Fruit fly (Drosophila melanogaster) whole organism, embryonic: ENCODE measurements around the gene esc.

ENCODE experiments used
- Adf1 ChIP-seq: fragments of 200-800 bp; sonication (Bioruptor generic); IDR thresholded peaks from 2 replicates; pipeline ENCODE4 v1.3.6; 2022; ENCODE audit warnings: missing biosample characterization, missing genetic modification characterization
- Antp ChIP-seq: fragments of 200-800 bp; sonication (Bioruptor generic); optimal IDR thresholded peaks from 3 replicates; lab custom pipeline; 2016; ENCODE audit warnings: missing biosample characterization, missing genetic modification characterization
- CG10366 ChIP-seq: fragments of 200-800 bp; sonication (Bioruptor generic); IDR thresholded peaks from 2 replicates; pipeline ENCODE4 v1.3.6; 2022; ENCODE audit warnings: missing biosample characterization, missing genetic modification characterization
- CG11247 ChIP-seq: fragments of 200-800 bp; sonication (Bioruptor generic); IDR thresholded peaks from 2 replicates; pipeline ENCODE4 v1.3.6; 2022; ENCODE audit warnings: missing biosample characterization, missing genetic modification characterization
- CG11696 ChIP-seq: fragments of 200-800 bp; sonication (Bioruptor generic); IDR thresholded peaks from 2 replicates; pipeline ENCODE4 v1.3.6; 2022; ENCODE audit warnings: missing biosample characterization, missing genetic modification characterization
- CG15011 ChIP-seq: fragments of 200-800 bp; sonication (Bioruptor generic); optimal IDR thresholded peaks from 3 replicates; lab custom pipeline; 2018; ENCODE audit warnings: missing biosample characterization, mild to moderate bottlenecking, missing genetic modification characterization
- CG15073 ChIP-seq: fragments of 200-800 bp; sonication (Bioruptor generic); optimal IDR thresholded peaks from 2 replicates; lab custom pipeline; 2016; ENCODE audit warnings: missing biosample characterization, missing genetic modification characterization
- CG15479 ChIP-seq: fragments of 200-800 bp; sonication (Bioruptor generic); optimal IDR thresholded peaks from 3 replicates; lab custom pipeline; 2019; ENCODE audit warnings: missing biosample characterization, mild to moderate bottlenecking, missing genetic modification characterization, moderate library complexity
- CG1603 ChIP-seq: fragments of 200-800 bp; sonication (Bioruptor generic); optimal IDR thresholded peaks from 2 replicates; lab custom pipeline; 2019; ENCODE audit warnings: missing biosample characterization, mild to moderate bottlenecking, missing genetic modification characterization, moderate library complexity
- CG16779 ChIP-seq: fragments of 200-800 bp; sonication (Bioruptor generic); IDR thresholded peaks from 2 replicates; pipeline ENCODE4 v1.3.6; 2022; ENCODE audit warnings: missing biosample characterization, missing genetic modification characterization
- CG16863 ChIP-seq: fragments of 200-800 bp; sonication (Bioruptor generic); optimal IDR thresholded peaks from 3 replicates; lab custom pipeline; 2016; ENCODE audit warnings: missing biosample characterization, missing genetic modification characterization
- CG18599 ChIP-seq: fragments of 200-800 bp; sonication (Bioruptor generic); optimal IDR thresholded peaks from 3 replicates; lab custom pipeline; 2017; ENCODE audit warnings: missing biosample characterization, missing genetic modification characterization, mild to moderate bottlenecking, moderate library complexity, missing genetic modification reagents
- CG2199 ChIP-seq: fragments of 200-800 bp; sonication (Bioruptor generic); IDR thresholded peaks from 3 replicates; pipeline ENCODE4 v1.3.6; 2022; ENCODE audit warnings: missing biosample characterization, missing genetic modification characterization
- CG3281 ChIP-seq: fragments of 200-800 bp; sonication (Bioruptor generic); optimal IDR thresholded peaks from 3 replicates; lab custom pipeline; 2017; ENCODE audit warnings: missing biosample characterization, mild to moderate bottlenecking, missing genetic modification characterization
- CG34376 ChIP-seq: fragments of 200-800 bp; sonication (Bioruptor generic); optimal IDR thresholded peaks from 2 replicates; lab custom pipeline; 2018; ENCODE audit warnings: missing biosample characterization, mild to moderate bottlenecking, missing genetic modification characterization
- CG6791 ChIP-seq: fragments of 200-800 bp; sonication (Bioruptor generic); IDR thresholded peaks from 3 replicates; pipeline ENCODE4 v1.3.6; 2022; ENCODE audit warnings: missing biosample characterization, missing genetic modification characterization; ENCODE audit not compliant: partially characterized antibody
- CG7745 ChIP-seq: fragments of 200-800 bp; sonication (Bioruptor generic); optimal IDR thresholded peaks from 2 replicates; lab custom pipeline; 2018; ENCODE audit warnings: missing biosample characterization, mild to moderate bottlenecking, missing genetic modification characterization, moderate library complexity
- CG8290 ChIP-seq, 3 experiments: fragments of 200-800 bp; sonication (Bioruptor generic); optimal IDR thresholded peaks; 2 replicates each; lab custom pipeline; 2016 to 2019; ENCODE audit warnings: missing biosample characterization in 3 of 3, missing genetic modification characterization in 3 of 3, mild to moderate bottlenecking in 2 of 3, moderate library complexity in 1 of 3
- CG8478 ChIP-seq: fragments of >200 bp; optimal IDR thresholded peaks from 2 replicates; lab custom pipeline; 2018
- CrebB ChIP-seq: fragments of 200-800 bp; sonication (Bioruptor generic); optimal IDR thresholded peaks from 3 replicates; lab custom pipeline; 2018; ENCODE audit warnings: missing biosample characterization, mild to moderate bottlenecking, missing genetic modification characterization
- Deaf1 ChIP-seq: fragments of 200-800 bp; optimal IDR thresholded peaks from 3 replicates; lab custom pipeline; 2019; ENCODE audit warnings: missing biosample characterization, mild to moderate bottlenecking, missing genetic modification characterization, moderate library complexity
- Dek ChIP-seq: fragments of 200-800 bp; sonication (Bioruptor generic); optimal IDR thresholded peaks from 3 replicates; lab custom pipeline; 2019; ENCODE audit warnings: missing biosample characterization, mild to moderate bottlenecking, missing genetic modification characterization, moderate library complexity
- Dref ChIP-seq: fragments of 200-800 bp; sonication (Bioruptor generic); IDR thresholded peaks from 2 replicates; pipeline ENCODE4 v1.3.6; 2022; ENCODE audit warnings: missing biosample characterization, missing genetic modification characterization
- HLH54F ChIP-seq: fragments of 200-800 bp; sonication (Bioruptor generic); optimal IDR thresholded peaks from 3 replicates; lab custom pipeline; 2016; ENCODE audit warnings: missing biosample characterization, missing genetic modification characterization
- HmgZ ChIP-seq: fragments of 200-800 bp; sonication (Bioruptor generic); optimal IDR thresholded peaks from 2 replicates; lab custom pipeline; 2018; ENCODE audit warnings: missing biosample characterization, mild to moderate bottlenecking, missing genetic modification characterization
- Jarid2 ChIP-seq: fragments of 200-800 bp; sonication (Bioruptor generic); optimal IDR thresholded peaks from 3 replicates; lab custom pipeline; 2017; ENCODE audit warnings: mild to moderate bottlenecking, missing biosample characterization, missing genetic modification reagents, missing genetic modification characterization
- Med ChIP-seq: fragments of 200-800 bp; sonication (Bioruptor generic); peaks from one replicate; lab custom pipeline; 2016; ENCODE audit warnings: missing biosample characterization, missing genetic modification characterization, mild to moderate bottlenecking, inconsistent platforms, moderate library complexity
- Trl ChIP-seq, 3 experiments: fragments of >200 bp in 2 of 3; fragments of 200-800 bp in 1 of 3; sonication (Bioruptor generic) in 1 of 3; optimal IDR thresholded peaks; 2 replicates in 1 of 3; 3 replicates in 2 of 3; lab custom pipeline; 2016 to 2017; ENCODE audit warnings: missing biosample characterization in 1 of 3, missing genetic modification characterization in 1 of 3
- Usf ChIP-seq: fragments of 200-800 bp; sonication (Bioruptor generic); optimal IDR thresholded peaks from 2 replicates; lab custom pipeline; 2017; ENCODE audit warnings: missing genotype, missing biosample characterization, missing genetic modification characterization
- YL-1 ChIP-seq: fragments of 200-800 bp; sonication (Bioruptor generic); optimal IDR thresholded peaks from 3 replicates; lab custom pipeline; 2017; ENCODE audit warnings: missing biosample characterization, mild to moderate bottlenecking, missing genetic modification characterization
- ara ChIP-seq: fragments of 200-800 bp; sonication (Bioruptor generic); IDR thresholded peaks from 2 replicates; pipeline ENCODE4 v1.3.6; 2022; ENCODE audit warnings: missing biosample characterization, missing genetic modification characterization
- az2 ChIP-seq: fragments of 200-800 bp; sonication (Bioruptor generic); optimal IDR thresholded peaks from 3 replicates; lab custom pipeline; 2016; ENCODE audit warnings: missing biosample characterization, missing genetic modification characterization
- chn ChIP-seq: fragments of 200-800 bp; sonication (Bioruptor generic); optimal IDR thresholded peaks from 2 replicates; lab custom pipeline; 2016; ENCODE audit warnings: missing biosample characterization, missing genetic modification characterization
- corto ChIP-seq: fragments of 200-800 bp; sonication (Bioruptor generic); optimal IDR thresholded peaks from 2 replicates; lab custom pipeline; 2016; ENCODE audit warnings: missing biosample characterization, mild to moderate bottlenecking, missing genetic modification characterization, moderate library complexity
- disco-r ChIP-seq: fragments of 200-800 bp; sonication (Bioruptor generic); optimal IDR thresholded peaks from 2 replicates; lab custom pipeline; 2016; ENCODE audit warnings: missing biosample characterization, missing genetic modification characterization
- ftz-f1 ChIP-seq: fragments of 200-800 bp; sonication (Bioruptor generic); optimal IDR thresholded peaks from 2 replicates; lab custom pipeline; 2016; ENCODE audit warnings: missing biosample characterization, missing genetic modification characterization
- gce ChIP-seq: fragments of 200-800 bp; sonication (Bioruptor generic); IDR thresholded peaks from 3 replicates; pipeline ENCODE4 v1.3.6; 2022; ENCODE audit warnings: missing biosample characterization, missing genetic modification characterization
- gro ChIP-seq: fragments of 200-800 bp; sonication (Bioruptor generic); optimal IDR thresholded peaks from 2 replicates; lab custom pipeline; 2016; ENCODE audit warnings: missing biosample characterization, missing genetic modification characterization
- lab ChIP-seq: fragments of 200-800 bp; sonication (Bioruptor generic); optimal IDR thresholded peaks from 3 replicates; lab custom pipeline; 2017; ENCODE audit warnings: missing biosample characterization, missing genetic modification characterization, mild to moderate bottlenecking, moderate library complexity, missing genetic modification reagents
- mam ChIP-seq: fragments of 200-800 bp; sonication (Bioruptor generic); optimal IDR thresholded peaks from 3 replicates; lab custom pipeline; 2016; ENCODE audit warnings: missing biosample characterization, missing genetic modification characterization
- p53 ChIP-seq: fragments of 200-800 bp; sonication (Bioruptor generic); optimal IDR thresholded peaks from 2 replicates; lab custom pipeline; 2016; ENCODE audit warnings: missing biosample characterization, missing genetic modification characterization
- pzg ChIP-seq: fragments of 200-800 bp; sonication (Bioruptor generic); optimal IDR thresholded peaks from 3 replicates; lab custom pipeline; 2018; ENCODE audit warnings: missing biosample characterization, mild to moderate bottlenecking, missing genetic modification characterization, moderate library complexity
- rib ChIP-seq: fragments of 200-800 bp; sonication (Bioruptor generic); IDR thresholded peaks from 2 replicates; pipeline ENCODE4 v1.3.6; 2022; ENCODE audit warnings: missing biosample characterization, missing genetic modification characterization
- sd ChIP-seq: fragments of 200-800 bp; sonication (Bioruptor generic); optimal IDR thresholded peaks from 3 replicates; lab custom pipeline; 2018; ENCODE audit warnings: missing biosample characterization, mild to moderate bottlenecking, missing genetic modification characterization, moderate library complexity
- shn ChIP-seq: fragments of 200-800 bp; sonication (Bioruptor generic); optimal IDR thresholded peaks from 3 replicates; lab custom pipeline; 2016; ENCODE audit warnings: missing biosample characterization, missing genetic modification characterization
- slbo ChIP-seq: fragments of 200-800 bp; sonication (Bioruptor generic); IDR thresholded peaks from 2 replicates; pipeline ENCODE4 v1.3.6; 2022; ENCODE audit warnings: missing biosample characterization, missing genetic modification characterization
- sr ChIP-seq: fragments of 200-800 bp; sonication (Bioruptor generic); IDR thresholded peaks from 3 replicates; pipeline ENCODE4 v1.3.6; 2022; ENCODE audit warnings: missing biosample characterization, missing genetic modification characterization
- ttk ChIP-seq: fragments of 200-800 bp; sonication (Bioruptor generic); IDR thresholded peaks from 2 replicates; pipeline ENCODE4 v2.1.2; 2022; ENCODE audit warnings: missing biosample characterization, missing genetic modification characterization
- zen2 ChIP-seq: fragments of 200-800 bp; sonication (Bioruptor generic); IDR thresholded peaks from 3 replicates; pipeline ENCODE4 v1.3.6; 2022; ENCODE audit warnings: missing biosample characterization, missing genetic modification characterization; ENCODE audit not compliant: partially characterized antibody

esc gene

DNA sequence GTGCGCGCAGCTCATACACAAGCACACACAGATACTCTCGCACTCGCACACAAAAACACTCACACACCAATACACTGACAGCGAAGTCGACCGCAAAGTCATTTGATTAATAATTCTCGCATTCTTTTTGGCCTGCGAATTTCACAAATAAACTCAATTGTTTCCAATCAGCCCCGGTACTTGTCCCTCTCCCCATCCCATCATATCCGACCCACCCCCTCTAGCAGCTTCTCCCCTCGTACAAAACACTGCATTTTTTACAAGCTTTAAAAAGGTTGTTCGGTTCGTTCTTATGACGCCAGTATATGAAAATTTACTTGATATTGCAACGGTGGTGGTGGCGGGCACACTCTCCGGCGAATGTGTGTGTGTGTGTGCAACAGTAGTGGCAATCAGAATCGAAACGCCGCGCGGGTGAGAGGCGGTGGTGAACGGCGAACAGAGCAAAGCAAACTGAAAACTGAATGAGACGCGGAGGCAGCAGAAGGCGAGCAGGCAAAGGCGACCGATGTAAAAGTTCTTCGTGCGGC, 21.4 kb downstream of the esc start (continued):
- TF ChIP-seq gro (GFP tag; lab: Kevin White, UChicago), result peak; percentile 54
- TF ChIP-seq pzg (GFP tag; lab: Kevin White, UChicago), result peak; percentile 25
- TF ChIP-seq CG15073 (GFP tag; lab: Kevin White, UChicago), result peak; percentile 87
- peak; percentile 87 for TF ChIP-seq Jarid2
- peak; percentile 46 for TF ChIP-seq CG16863
- peak; percentile 81; the same call in 1 of the 2 replicates for TF ChIP-seq rib
- peak; percentile 99 for TF ChIP-seq Deaf1 (tag; lab: Kevin White, UChicago)
- TF ChIP-seq CG2199, result 0 out of 3 replicates have a peak, but pooled peaks have one; percentile 74
- peak; percentile 60; the same call in 1 of the 3 replicates for TF ChIP-seq CG6791 (GFP tag; lab: Robert Waterston, UW)
- peak; percentile 78 for TF ChIP-seq HmgZ (tag; lab: Kevin White, UChicago)
- no peak for TF ChIP-seq chn (GFP tag; lab: Kevin White, UChicago)
- 0 out of 3 replicates have a peak, but pooled peaks have one; percentile 61 for TF ChIP-seq sr (GFP tag; lab: Robert Waterston, UW)
- no peak for TF ChIP-seq CG8290 (GFP tag; optimal IDR thresholded peaks at IDR 0.05; lab: Kevin White, UChicago)
- peak in 1 of 2 experiments; percentile 83 for TF ChIP-seq CG8290 (tag; optimal IDR thresholded peaks at IDR 0.05; lab: Kevin White, UChicago)
- TF ChIP-seq Dref (GFP tag; lab: Robert Waterston, UW), result 0 out of 2 replicates have a peak, but pooled peaks have one; percentile 23
- peak; percentile 15 for TF ChIP-seq Antp (GFP tag; lab: Kevin White, UChicago)
- TF ChIP-seq CG11247 (GFP tag; lab: Robert Waterston, UW), result 0 out of 2 replicates have a peak, but pooled peaks have one; percentile 10
- peak; percentile 68; the same call in 1 of the 3 replicates for TF ChIP-seq gce (GFP tag; lab: Robert Waterston, UW)
- TF ChIP-seq HLH54F (GFP tag; lab: Kevin White, UChicago), result peak; percentile 11
- no peak for TF ChIP-seq CG10366 (GFP tag; lab: Robert Waterston, UW)
- TF ChIP-seq Trl (optimal IDR thresholded peaks at IDR 0.05; lab: Kevin White, UChicago), result no peak
- TF ChIP-seq Trl (GFP tag; optimal IDR thresholded peaks at IDR 0.05; lab: Kevin White, UChicago), result peak; percentile 24
- no peak for TF ChIP-seq az2 (GFP tag; lab: Kevin White, UChicago)
- TF ChIP-seq ara (GFP tag; lab: Robert Waterston, UW), result 0 out of 2 replicates have a peak, but pooled peaks have one; percentile 42
- 0 out of 3 replicates have a peak, but pooled peaks have one; percentile 31 for TF ChIP-seq zen2 (GFP tag; lab: Robert Waterston, UW)
- no peak for TF ChIP-seq CG15011
- peak; percentile 18 for TF ChIP-seq mam
- TF ChIP-seq CG15479 (GFP tag; lab: Kevin White, UChicago), result peak; percentile 26
- peak; percentile 45; the same call in 1 of the 2 replicates for TF ChIP-seq slbo (GFP tag; lab: Robert Waterston, UW)
- TF ChIP-seq CG8478 (lab: Kevin White, UChicago), result peak; percentile 80
- TF ChIP-seq lab, result peak; percentile 65
- peak; percentile 24; the same call in 1 of the 2 replicates for TF ChIP-seq ttk (GFP tag; lab: Robert Waterston, UW)
- peak; percentile 24 for TF ChIP-seq corto (GFP tag; lab: Kevin White, UChicago)
- peak; percentile 4 for TF ChIP-seq p53 (GFP tag; lab: Kevin White, UChicago)
- TF ChIP-seq CG34376 (GFP tag; lab: Kevin White, UChicago), result peak; percentile 52
- peak; percentile 7 for TF ChIP-seq CrebB
- peak; percentile 18 for TF ChIP-seq shn
- TF ChIP-seq sd (tag; lab: Kevin White, UChicago), result peak; percentile 84
- TF ChIP-seq YL-1 (GFP tag; lab: Kevin White, UChicago), result peak; percentile 6
- no peak for TF ChIP-seq disco-r (GFP tag; lab: Kevin White, UChicago)
- peak; percentile 62 for TF ChIP-seq CG18599 (GFP tag; lab: Kevin White, UChicago)
- TF ChIP-seq CG3281 (GFP tag; lab: Kevin White, UChicago), result peak; percentile 10
- peak; percentile 83 for TF ChIP-seq Adf1 (GFP tag; lab: Robert Waterston, UW)
- peak; percentile 27 for TF ChIP-seq Dek
- TF ChIP-seq Med (GFP tag; lab: Kevin White, UChicago), result peak; percentile 94
- TF ChIP-seq CG11696 (GFP tag; lab: Robert Waterston, UW), result no peak
- TF ChIP-seq CG1603 (tag; lab: Kevin White, UChicago), result peak; percentile 12
- TF ChIP-seq ftz-f1 (GFP tag; lab: Kevin White, UChicago), result peak; percentile 60
- peak; percentile 2 for TF ChIP-seq CG7745
- TF ChIP-seq Usf (GFP tag; lab: Kevin White, UChicago), result no peak
- TF ChIP-seq CG16779 (GFP tag; lab: Robert Waterston, UW), result peak; percentile 85
